Worm (Caenorhabditis elegans): Measurements from ENCODE around the gene pigc-1.

The pigc-1 gene

DNA sequence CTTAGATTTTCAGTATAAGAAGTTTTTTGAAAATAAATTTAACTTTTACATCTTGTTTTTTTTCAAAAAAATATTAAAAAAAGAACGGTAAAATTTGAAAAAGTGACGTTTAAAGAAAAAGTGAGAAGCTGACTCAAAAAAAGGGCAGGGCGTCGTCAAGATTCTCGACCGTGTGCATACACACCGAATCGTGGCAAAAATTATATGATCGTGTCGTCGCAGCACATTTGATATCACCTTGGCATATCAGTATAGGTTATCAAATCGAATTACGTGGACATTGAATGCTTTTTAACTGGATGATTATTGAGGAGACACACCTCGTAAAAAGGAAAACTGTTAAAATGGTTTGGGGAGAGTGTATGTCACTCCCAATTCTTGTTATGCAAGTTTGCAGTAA, 9.9 kb downstream of the pigc-1 start:
- no peak for TF ChIP-seq hmg-4 (GFP tag; optimal IDR thresholded peaks at IDR 0.05)
- TF ChIP-seq hmbx-1 (tag; optimal IDR thresholded peaks at IDR 0.05): no peak
- no peak for TF ChIP-seq ceh-13 (GFP tag; optimal IDR thresholded peaks at IDR 0.05)
- TF ChIP-seq ets-7 (tag; optimal IDR thresholded peaks at IDR 0.05): no peak
- TF ChIP-seq aly-1 (tag; optimal IDR thresholded peaks at IDR 0.05): no peak
- no peak for TF ChIP-seq tbx-37 (GFP tag; conservative IDR thresholded peaks at IDR 0.05)

DNA sequence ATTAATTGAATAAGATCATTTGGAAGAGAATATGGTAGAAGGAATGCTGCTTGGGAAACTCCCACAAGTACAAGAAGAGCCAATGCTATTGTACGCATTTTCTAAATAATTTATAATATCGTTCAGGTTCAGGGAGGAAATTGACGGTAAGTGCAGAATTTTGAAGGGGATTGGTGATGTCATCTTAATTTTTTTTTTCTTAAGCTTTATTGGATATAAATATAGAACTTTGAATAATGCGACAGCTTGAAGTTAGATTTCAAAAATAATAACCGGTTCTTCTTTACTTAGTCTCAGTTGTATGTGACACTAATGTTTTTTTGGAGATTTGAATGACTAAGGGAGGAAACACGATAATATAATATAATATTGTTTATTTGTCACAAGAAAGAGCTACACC, 12.2 kb downstream of the pigc-1 start, which contains the start of gene nspg-7.1:
Gene nspg-7.1, minus strand, starts transcription at position 101 of the 400 bp plus-strand sequence.
- no peak for TF ChIP-seq B0310.2 (tag; optimal IDR thresholded peaks at IDR 0.05)
- no peak for TF ChIP-seq hmg-4 (GFP tag; optimal IDR thresholded peaks at IDR 0.05)
- no peak for TF ChIP-seq hnd-1 (tag; optimal IDR thresholded peaks at IDR 0.05)
- TF ChIP-seq hmbx-1 (tag; optimal IDR thresholded peaks at IDR 0.05): no peak
- no peak for TF ChIP-seq ceh-13 (GFP tag; optimal IDR thresholded peaks at IDR 0.05)
- no peak for TF ChIP-seq F13C5.2 (tag; optimal IDR thresholded peaks at IDR 0.05)
- TF ChIP-seq ama-1 (optimal IDR thresholded peaks at IDR 0.05): no peak
- TF ChIP-seq flt-1 (GFP tag; IDR thresholded peaks at IDR 0.05): no peak
- TF ChIP-seq pes-1 (GFP tag; IDR thresholded peaks at IDR 0.05): no peak
- TF ChIP-seq tbx-11 (GFP tag; IDR thresholded peaks at IDR 0.05): no peak
- no peak for TF ChIP-seq tbx-37 (GFP tag; conservative IDR thresholded peaks at IDR 0.05)
- no peak for TF ChIP-seq tra-4 (tag; optimal IDR thresholded peaks at IDR 0.05)
- no peak for TF ChIP-seq aly-1 (tag; optimal IDR thresholded peaks at IDR 0.05)
- no peak for TF ChIP-seq ceh-36 (tag; optimal IDR thresholded peaks at IDR 0.05)
- no peak for TF ChIP-seq sea-1 (GFP tag; conservative IDR thresholded peaks at IDR 0.05)
- no peak for TF ChIP-seq scrt-1 (GFP tag; IDR thresholded peaks at IDR 0.05)
- no peak for TF ChIP-seq ets-7 (tag; optimal IDR thresholded peaks at IDR 0.05)

DNA sequence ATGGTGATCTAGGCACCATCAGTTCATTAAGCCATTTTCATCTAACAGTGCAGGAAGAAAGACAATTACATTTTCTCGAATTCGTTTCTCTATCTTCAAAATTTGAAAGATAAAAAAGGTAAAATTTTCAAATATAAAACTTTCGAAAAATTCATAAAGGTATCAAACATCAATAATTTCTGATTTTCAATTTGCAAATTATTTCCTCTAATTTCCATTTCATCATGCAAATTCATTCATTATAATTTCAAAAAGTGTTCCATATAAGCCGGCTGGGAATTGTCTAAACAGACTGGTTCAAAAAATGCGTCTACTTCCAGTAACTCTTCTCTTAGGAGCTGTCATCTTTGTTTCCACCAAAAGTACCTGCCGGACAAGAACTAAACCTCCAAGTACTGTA, 15.2 kb downstream of the pigc-1 start, which contains the start of gene clec-183:
Gene clec-183, plus strand, starts transcription at position 301 of the 400 bp plus-strand sequence.
- TF ChIP-seq tbx-11 (GFP tag; IDR thresholded peaks at IDR 0.05): no peak
- no peak for TF ChIP-seq ceh-13 (GFP tag; optimal IDR thresholded peaks at IDR 0.05)
- no peak for TF ChIP-seq ceh-36 (tag; optimal IDR thresholded peaks at IDR 0.05)
- TF ChIP-seq tbx-37 (GFP tag; conservative IDR thresholded peaks at IDR 0.05): no peak
- TF ChIP-seq pes-1 (GFP tag; IDR thresholded peaks at IDR 0.05): no peak
- TF ChIP-seq sea-1 (GFP tag; conservative IDR thresholded peaks at IDR 0.05): no peak
- TF ChIP-seq ets-7 (tag; optimal IDR thresholded peaks at IDR 0.05): no peak
- no peak for TF ChIP-seq F13C5.2 (tag; optimal IDR thresholded peaks at IDR 0.05)
- no peak for TF ChIP-seq hmbx-1 (tag; optimal IDR thresholded peaks at IDR 0.05)
- TF ChIP-seq B0310.2 (tag; optimal IDR thresholded peaks at IDR 0.05): no peak
- TF ChIP-seq aly-1 (tag; optimal IDR thresholded peaks at IDR 0.05): no peak
- no peak for TF ChIP-seq hnd-1 (tag; optimal IDR thresholded peaks at IDR 0.05)
- no peak for TF ChIP-seq hmg-4 (GFP tag; optimal IDR thresholded peaks at IDR 0.05)
- no peak for TF ChIP-seq tra-4 (tag; optimal IDR thresholded peaks at IDR 0.05)
- no peak for TF ChIP-seq ama-1 (optimal IDR thresholded peaks at IDR 0.05)
- TF ChIP-seq flt-1 (GFP tag; IDR thresholded peaks at IDR 0.05): no peak
- TF ChIP-seq scrt-1 (GFP tag; IDR thresholded peaks at IDR 0.05): no peak

DNA sequence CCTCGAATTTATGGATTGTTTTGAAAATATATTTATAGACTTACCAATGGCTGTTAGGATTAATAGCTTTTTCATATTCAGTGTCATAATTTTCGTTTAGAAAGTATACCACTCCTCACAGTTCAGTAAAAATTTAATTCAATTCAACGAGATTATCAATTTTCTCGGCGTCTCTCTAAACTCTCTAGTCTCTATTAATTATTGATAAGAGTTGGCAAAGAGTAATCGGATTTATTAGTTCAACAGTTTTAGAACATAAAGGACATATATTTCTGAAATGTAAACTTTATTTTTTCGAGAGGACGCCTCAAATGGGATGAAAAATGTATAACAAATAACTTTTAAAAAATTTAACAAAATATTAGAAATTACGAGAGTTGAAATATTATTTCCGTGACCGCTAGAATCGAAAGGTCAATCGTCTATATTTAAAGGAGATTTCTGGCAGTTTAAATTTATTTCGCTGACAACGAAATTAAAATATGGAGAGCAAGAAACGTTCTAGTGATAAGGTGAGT, 18.9 kb downstream of the pigc-1 start, which contains the start of the genes nspg-11 and F49C12.15:
Gene nspg-11, minus strand, starts transcription at position 101 of the 518 bp plus-strand sequence.
Gene F49C12.15, plus strand, starts transcription at position 468 of the 518 bp plus-strand sequence.
- no peak for TF ChIP-seq aly-1 (tag; optimal IDR thresholded peaks at IDR 0.05)
- no peak for TF ChIP-seq ceh-36 (tag; optimal IDR thresholded peaks at IDR 0.05)
- TF ChIP-seq hnd-1 (tag; optimal IDR thresholded peaks at IDR 0.05): no peak
- no peak for TF ChIP-seq tbx-37 (GFP tag; conservative IDR thresholded peaks at IDR 0.05)
- no peak for TF ChIP-seq sea-1 (GFP tag; conservative IDR thresholded peaks at IDR 0.05)
- TF ChIP-seq flt-1 (GFP tag; IDR thresholded peaks at IDR 0.05): no peak
- TF ChIP-seq ets-7 (tag; optimal IDR thresholded peaks at IDR 0.05): no peak
- no peak for TF ChIP-seq B0310.2 (tag; optimal IDR thresholded peaks at IDR 0.05)
- no peak for TF ChIP-seq tbx-11 (GFP tag; IDR thresholded peaks at IDR 0.05)

DNA sequence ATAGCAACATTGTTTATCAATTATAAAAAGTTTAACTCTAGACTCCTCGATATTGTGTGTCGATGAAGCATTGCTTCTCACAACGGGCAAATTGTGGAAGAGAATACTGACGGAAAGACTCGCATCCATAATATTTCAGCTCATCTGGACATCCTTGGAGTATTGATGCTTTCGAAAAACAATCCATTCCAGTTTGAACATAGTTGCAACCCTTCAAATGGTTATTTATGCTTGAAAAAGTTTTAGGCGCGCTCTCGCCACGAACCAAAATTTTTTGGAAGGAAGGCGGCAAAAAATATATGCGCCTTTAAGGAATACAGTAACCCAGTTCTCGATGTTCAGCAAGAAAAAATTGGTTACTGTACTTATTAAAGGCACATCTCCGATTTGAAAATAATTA, 20.5 kb downstream of the pigc-1 start:
- no peak for TF ChIP-seq scrt-1 (GFP tag; IDR thresholded peaks at IDR 0.05)
- no peak for TF ChIP-seq F13C5.2 (tag; optimal IDR thresholded peaks at IDR 0.05)
- no peak for TF ChIP-seq ceh-36 (tag; optimal IDR thresholded peaks at IDR 0.05)
- TF ChIP-seq ets-7 (tag; optimal IDR thresholded peaks at IDR 0.05): no peak
- no peak for TF ChIP-seq sea-1 (GFP tag; conservative IDR thresholded peaks at IDR 0.05)
- TF ChIP-seq hmbx-1 (tag; optimal IDR thresholded peaks at IDR 0.05): no peak
- no peak for TF ChIP-seq tra-4 (tag; optimal IDR thresholded peaks at IDR 0.05)
- TF ChIP-seq aly-1 (tag; optimal IDR thresholded peaks at IDR 0.05): no peak
- TF ChIP-seq ama-1 (optimal IDR thresholded peaks at IDR 0.05): no peak
- TF ChIP-seq pes-1 (GFP tag; IDR thresholded peaks at IDR 0.05): no peak
- TF ChIP-seq B0310.2 (tag; optimal IDR thresholded peaks at IDR 0.05): no peak
- no peak for TF ChIP-seq hnd-1 (tag; optimal IDR thresholded peaks at IDR 0.05)
- TF ChIP-seq hmg-4 (GFP tag; optimal IDR thresholded peaks at IDR 0.05): no peak
- no peak for TF ChIP-seq tbx-11 (GFP tag; IDR thresholded peaks at IDR 0.05)
- TF ChIP-seq tbx-37 (GFP tag; conservative IDR thresholded peaks at IDR 0.05): no peak
- no peak for TF ChIP-seq ceh-13 (GFP tag; optimal IDR thresholded peaks at IDR 0.05)

DNA sequence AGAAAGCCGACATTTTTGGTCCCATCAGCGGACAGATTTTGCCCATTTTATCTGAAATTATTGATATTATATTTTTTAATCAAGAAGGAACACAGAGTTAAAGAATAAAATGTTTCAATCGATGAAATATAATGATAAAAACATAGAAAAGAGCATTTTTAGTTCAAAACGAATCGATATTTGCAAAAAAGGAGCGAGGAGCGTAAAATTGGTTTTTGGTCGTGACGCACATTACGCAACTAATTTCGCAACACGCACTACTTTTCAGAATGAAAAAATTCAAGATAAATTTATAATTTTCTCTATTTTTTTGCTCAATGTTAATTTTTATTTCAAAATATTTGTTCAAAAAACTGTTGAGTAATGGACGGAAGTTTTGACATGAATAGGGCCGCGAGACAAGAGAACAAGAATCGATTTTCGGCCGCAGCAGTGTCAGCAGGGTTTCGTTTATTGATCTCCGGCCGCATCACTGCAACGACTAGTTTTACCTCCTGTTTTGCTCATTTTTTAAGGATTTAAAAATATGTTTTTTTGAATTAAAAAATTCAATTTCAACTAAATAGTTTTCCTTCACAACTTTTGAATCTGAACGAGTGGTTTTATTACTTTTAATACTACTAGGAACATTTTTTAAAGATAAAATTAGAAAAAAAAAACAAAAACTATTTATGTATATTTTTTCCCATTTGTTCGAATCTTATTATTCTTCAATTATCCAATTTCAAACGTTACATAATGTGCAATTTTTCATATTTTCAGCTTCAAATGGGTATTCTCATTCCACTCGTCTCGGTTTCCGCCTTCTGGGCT, 21.7 kb downstream of the pigc-1 start, which contains the start of the genes F49C12.12 and vha-17:
Gene F49C12.12, minus strand, starts transcription at position 51 of the 813 bp plus-strand sequence.
Gene vha-17, plus strand, starts transcription at position 763 of the 813 bp plus-strand sequence.
- no peak for TF ChIP-seq ets-7 (tag; optimal IDR thresholded peaks at IDR 0.05)
- no peak for TF ChIP-seq F13C5.2 (tag; optimal IDR thresholded peaks at IDR 0.05)
- TF ChIP-seq hmbx-1 (tag; optimal IDR thresholded peaks at IDR 0.05): no peak
- no peak for TF ChIP-seq hnd-1 (tag; optimal IDR thresholded peaks at IDR 0.05)
- no peak for TF ChIP-seq ama-1 (optimal IDR thresholded peaks at IDR 0.05)
- TF ChIP-seq ceh-13 (GFP tag; optimal IDR thresholded peaks at IDR 0.05): no peak
- no peak for TF ChIP-seq ceh-36 (tag; optimal IDR thresholded peaks at IDR 0.05)
- TF ChIP-seq tra-4 (tag; optimal IDR thresholded peaks at IDR 0.05): no peak
- no peak for TF ChIP-seq scrt-1 (GFP tag; IDR thresholded peaks at IDR 0.05)
